Fruit fly (Drosophila melanogaster): ENCODE data around the gene CG6959.

DNA sequence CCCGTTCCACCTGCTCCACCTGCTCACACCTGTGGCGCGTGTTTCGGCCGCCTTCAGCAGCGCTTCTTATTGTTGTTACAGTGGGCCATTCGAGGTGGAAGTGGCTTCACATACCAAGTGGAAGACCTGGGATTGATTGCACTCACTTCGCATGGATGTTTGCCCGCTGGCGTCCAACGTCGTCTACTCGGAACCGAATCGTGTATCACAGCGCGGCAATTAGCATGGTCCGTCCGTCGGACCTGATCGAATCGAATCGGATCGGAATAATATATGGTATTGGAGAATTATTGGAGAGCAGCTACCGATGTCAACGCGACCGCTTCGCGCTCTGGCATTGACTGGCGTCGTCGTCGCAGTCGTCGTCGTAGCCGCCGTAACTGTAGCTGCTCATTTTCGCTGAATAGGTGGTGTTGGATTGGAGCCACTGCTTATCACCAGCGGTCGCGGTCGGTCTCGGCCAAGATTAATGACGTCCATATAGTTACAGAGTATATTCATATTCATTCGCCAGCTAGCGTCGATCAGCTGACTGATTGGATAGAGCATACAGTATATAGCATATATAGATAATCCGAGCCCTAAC, 56.3 kb downstream of the CG6959 start, which contains the start of gene ClC-a:
- TF ChIP-seq ovo (GFP tag; optimal IDR thresholded peaks at IDR 0.05) (peak; percentile 18), CG14711 (tag; optimal IDR thresholded peaks at IDR 0.05) (no peak), cnc (optimal IDR thresholded peaks at IDR 0.05) (no peak), toe (GFP tag; optimal IDR thresholded peaks at IDR 0.05) (no peak), CG7045 (GFP tag; optimal IDR thresholded peaks at IDR 0.05) (no peak), Clk (GFP tag; optimal IDR thresholded peaks at IDR 0.05) (no peak), Hr96 (GFP tag; optimal IDR thresholded peaks at IDR 0.05) (no peak), kay (GFP tag; ENCODE audit: borderline replicate concordance) (peak; percentile 94), CG12768 (GFP tag; optimal IDR thresholded peaks at IDR 0.05) (peak; percentile 9), bab1 (GFP tag; optimal IDR thresholded peaks at IDR 0.05) (peak; percentile 74), CG33017 (tag; optimal IDR thresholded peaks at IDR 0.05) (no peak)
